Worm (Caenorhabditis elegans) whole organism, mixed stage, embryonic: ENCODE measurements around the gene K10C2.6.
A peak's percentile ranks its signal among the peaks of the same experiment; 100 is the strongest.

Experiments used
- M03D4.4 ChIP-seq: sonication (generic microtip); optimal IDR thresholded peaks from 2 replicates; lab custom pipeline; 2017; ENCODE audit warnings: mild to moderate bottlenecking, missing genetic modification characterization, missing compliant biosample characterization
- bed-3 ChIP-seq: fragments of 200-800 bp; sonication (Bioruptor generic); optimal IDR thresholded peaks from 3 replicates; lab custom pipeline; 2018; ENCODE audit warnings: mild to moderate bottlenecking, missing genetic modification characterization, moderate library complexity, missing compliant biosample characterization
- blmp-1 ChIP-seq: fragments of 150-350 bp; optimal IDR thresholded peaks from 2 replicates; lab custom pipeline; 2014; ENCODE audit warnings: missing biosample characterization, missing genetic modification characterization
- ceh-39 ChIP-seq: fragments of 150-350 bp; optimal IDR thresholded peaks from 2 replicates; lab custom pipeline; 2014; ENCODE audit warnings: missing biosample characterization, missing genetic modification characterization
- ceh-43 ChIP-seq: fragments of 200-800 bp; sonication (Bioruptor generic); optimal IDR thresholded peaks from 2 replicates; lab custom pipeline; 2018; ENCODE audit warnings: mild to moderate bottlenecking, missing genetic modification characterization, moderate library complexity, missing compliant biosample characterization
- ceh-83 ChIP-seq: fragments of 200-800 bp; sonication (Bioruptor generic); optimal IDR thresholded peaks from 2 replicates; lab custom pipeline; 2018; ENCODE audit warnings: mild to moderate bottlenecking, missing genetic modification characterization, missing compliant biosample characterization
- ces-1 ChIP-seq: fragments of 150-350 bp; optimal IDR thresholded peaks from 2 replicates; lab custom pipeline; 2014; ENCODE audit warnings: missing biosample characterization, missing genetic modification reagents, missing genetic modification characterization
- cnd-1 ChIP-seq: fragments of 200-800 bp; sonication (Bioruptor generic); optimal IDR thresholded peaks from 2 replicates; lab custom pipeline; 2018; ENCODE audit warnings: mild to moderate bottlenecking, missing genetic modification characterization, missing compliant biosample characterization
- drap-1 ChIP-seq: fragments of 200-800 bp; sonication (Bioruptor generic); optimal IDR thresholded peaks from 3 replicates; lab custom pipeline; 2018; ENCODE audit warnings: mild to moderate bottlenecking, missing genetic modification characterization, missing compliant biosample characterization
- elt-1 ChIP-seq: sonication (generic microtip); optimal IDR thresholded peaks from 2 replicates; lab custom pipeline; 2017; ENCODE audit warnings: missing genetic modification characterization, mild to moderate bottlenecking, missing compliant biosample characterization, antibody characterized with exemption, moderate library complexity, borderline replicate concordance; ENCODE audit not compliant: insufficient read depth
- elt-3 ChIP-seq: fragments of 150-350 bp; optimal IDR thresholded peaks from 2 replicates; lab custom pipeline; 2014; ENCODE audit warnings: missing biosample characterization, missing genetic modification characterization
- flh-1 ChIP-seq: fragments of 200-800 bp; sonication (Bioruptor generic); optimal IDR thresholded peaks from 2 replicates; lab custom pipeline; 2018; ENCODE audit warnings: mild to moderate bottlenecking, missing genetic modification characterization, moderate library complexity, missing compliant biosample characterization
- hlh-1 ChIP-seq: fragments of 150-350 bp; optimal IDR thresholded peaks from 2 replicates; lab custom pipeline; 2014; ENCODE audit warnings: missing biosample characterization, missing genetic modification reagents, missing genetic modification characterization
- lin-13 ChIP-seq: fragments of 150-350 bp; optimal IDR thresholded peaks from 2 replicates; lab custom pipeline; 2014; ENCODE audit warnings: missing biosample characterization, missing genetic modification characterization
- lin-32 ChIP-seq: fragments of 200-800 bp; sonication (Bioruptor generic); optimal IDR thresholded peaks from 2 replicates; lab custom pipeline; 2018; ENCODE audit warnings: mild to moderate bottlenecking, missing genetic modification characterization, missing compliant biosample characterization
- lsy-2 ChIP-seq: fragments of 150-350 bp; optimal IDR thresholded peaks from 2 replicates; lab custom pipeline; 2014; ENCODE audit warnings: missing biosample characterization, missing genetic modification characterization
- mab-5 ChIP-seq: fragments of 150-350 bp; optimal IDR thresholded peaks from 2 replicates; lab custom pipeline; 2014; ENCODE audit warnings: missing biosample characterization, missing genetic modification characterization
- mep-1 ChIP-seq: fragments of 150-350 bp; optimal IDR thresholded peaks from 2 replicates; lab custom pipeline; 2017; ENCODE audit warnings: missing biosample characterization, missing genetic modification reagents, missing genetic modification characterization, inconsistent platforms
- nhr-2 ChIP-seq: fragments of 150-350 bp; optimal IDR thresholded peaks from 2 replicates; lab custom pipeline; 2014; ENCODE audit warnings: missing biosample characterization, missing genetic modification characterization
- nhr-237 ChIP-seq: fragments of 150-350 bp; optimal IDR thresholded peaks from 2 replicates; lab custom pipeline; 2014; ENCODE audit warnings: missing biosample characterization, missing genetic modification characterization
- nhr-28 ChIP-seq: fragments of 150-350 bp; optimal IDR thresholded peaks from 2 replicates; lab custom pipeline; 2014; ENCODE audit warnings: missing biosample characterization, missing genetic modification characterization
- pha-4 ChIP-seq: fragments of 150-350 bp; optimal IDR thresholded peaks from 2 replicates; lab custom pipeline; 2018; ENCODE audit warnings: missing biosample characterization, missing genetic modification reagents, missing genetic modification characterization
- tbx-8 ChIP-seq: fragments of 200-800 bp; sonication (Bioruptor generic); optimal IDR thresholded peaks from 2 replicates; lab custom pipeline; 2018; ENCODE audit warnings: mild to moderate bottlenecking, missing genetic modification characterization, moderate library complexity, missing compliant biosample characterization
- unc-120 ChIP-seq: sonication (generic microtip); optimal IDR thresholded peaks from 2 replicates; lab custom pipeline; 2017; ENCODE audit warnings: missing genetic modification characterization, missing compliant biosample characterization; ENCODE audit not compliant: poor library complexity, severe bottlenecking
- unc-62 ChIP-seq: fragments of 150-350 bp; optimal IDR thresholded peaks from 2 replicates; lab custom pipeline; 2014; ENCODE audit warnings: missing biosample characterization, missing genetic modification reagents, missing genetic modification characterization
- zip-8 ChIP-seq: fragments of 150-350 bp; optimal IDR thresholded peaks from 2 replicates; lab custom pipeline; 2014; ENCODE audit warnings: missing biosample characterization, missing genetic modification characterization
- ztf-11 ChIP-seq: fragments of 150-350 bp; optimal IDR thresholded peaks from 2 replicates; lab custom pipeline; 2014; ENCODE audit warnings: missing biosample characterization, missing genetic modification characterization

The K10C2.6 gene

DNA sequence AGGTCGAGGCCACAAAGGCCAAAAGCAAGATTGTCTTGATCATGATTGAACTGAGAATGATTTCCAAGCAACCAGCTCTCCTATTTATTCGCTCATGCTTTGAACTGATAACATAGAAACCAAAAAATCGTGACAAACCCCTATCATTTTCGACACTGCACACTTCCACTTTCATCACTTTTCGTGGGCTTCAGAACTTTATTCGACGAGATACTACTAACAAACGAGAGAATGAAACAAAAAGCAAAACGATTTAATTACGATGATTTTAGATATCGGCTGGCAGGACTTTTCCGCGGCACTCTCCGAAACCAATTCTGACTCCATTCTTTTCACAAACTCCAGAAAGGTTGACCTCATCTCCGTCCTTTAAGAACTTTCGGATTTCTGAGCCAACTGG is 4.7 kb upstream of the K10C2.6 start, which contains the start of gene asp-14:
Gene asp-14, minus strand, starts transcription at position 101 of the 400 bp plus-strand sequence.
- TF ChIP-seq ztf-11 (tag; lab: Kevin White, UChicago) (no peak), nhr-237 (tag; lab: Kevin White, UChicago) (no peak), unc-120 (no peak), ceh-39 (no peak), ceh-43 (no peak), mab-5 (tag; lab: Kevin White, UChicago) (no peak)

ce11 chrX:6448866-6449400 is 2.3 kb upstream of the K10C2.6 start, which contains the start of gene fah-1:
TSS of gene fah-1 (minus strand) at chrX:6448916.
- TF ChIP-seq nhr-2 (tag; lab: Kevin White, UChicago): peak; percentile 56
- TF ChIP-seq elt-3: peak; percentile 69
- no peak for TF ChIP-seq bed-3
- peak; percentile 30 for TF ChIP-seq unc-62
- no peak for TF ChIP-seq ceh-83 (GFP tag; lab: Kevin White, UChicago)

DNA sequence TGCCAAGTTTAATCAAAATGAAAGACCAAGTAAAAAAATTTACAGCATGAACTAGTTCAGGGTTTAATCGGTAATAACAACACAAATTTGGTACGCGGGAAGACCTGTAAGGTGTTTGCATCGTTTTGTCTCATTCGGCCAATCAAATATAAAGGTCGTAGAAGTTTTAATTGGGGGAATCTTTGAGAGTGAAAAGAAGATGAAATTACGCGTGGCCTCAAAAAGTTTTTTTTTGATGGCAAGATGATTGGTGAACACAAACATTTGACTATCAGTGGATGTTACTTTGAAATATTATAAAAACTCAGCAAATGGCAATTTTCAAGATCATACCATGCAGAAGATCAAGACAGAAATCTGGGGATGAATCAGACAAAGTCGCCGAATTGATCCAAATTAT is 3.9 kb downstream of the K10C2.6 start, which contains the start of gene nas-33:
Gene nas-33, minus strand, starts transcription at position 101 of the 400 bp plus-strand sequence.
- no peak for TF ChIP-seq ces-1
- TF ChIP-seq ztf-11 (tag; lab: Kevin White, UChicago): no peak
- TF ChIP-seq mab-5 (tag; lab: Kevin White, UChicago): no peak
- no peak for TF ChIP-seq bed-3
- TF ChIP-seq zip-8 (tag; lab: Kevin White, UChicago): no peak
- no peak for TF ChIP-seq tbx-8 (GFP tag; lab: Kevin White, UChicago)

- no peak for TF ChIP-seq unc-120
- TF ChIP-seq hlh-1 (tag; lab: Kevin White, UChicago): no peak
- no peak for TF ChIP-seq tbx-8 (GFP tag; lab: Kevin White, UChicago)
- TF ChIP-seq ceh-39: no peak
- no peak for TF ChIP-seq ztf-11 (tag; lab: Kevin White, UChicago)
- no peak for TF ChIP-seq lsy-2 (tag; lab: Kevin White, UChicago)
- no peak for TF ChIP-seq drap-1 (GFP tag; lab: Kevin White, UChicago)
- no peak for TF ChIP-seq flh-1
- TF ChIP-seq M03D4.4 (tag; lab: Kevin White, UChicago): no peak
- TF ChIP-seq nhr-237 (tag; lab: Kevin White, UChicago): no peak
- TF ChIP-seq ceh-83 (GFP tag; lab: Kevin White, UChicago): no peak
Observed at ce11 chrX:6456567-6456966, 5.3 kb downstream of the K10C2.6 start, which contains the start of gene pept-1. TSS of gene pept-1 (plus strand) at chrX:6456872.

DNA sequence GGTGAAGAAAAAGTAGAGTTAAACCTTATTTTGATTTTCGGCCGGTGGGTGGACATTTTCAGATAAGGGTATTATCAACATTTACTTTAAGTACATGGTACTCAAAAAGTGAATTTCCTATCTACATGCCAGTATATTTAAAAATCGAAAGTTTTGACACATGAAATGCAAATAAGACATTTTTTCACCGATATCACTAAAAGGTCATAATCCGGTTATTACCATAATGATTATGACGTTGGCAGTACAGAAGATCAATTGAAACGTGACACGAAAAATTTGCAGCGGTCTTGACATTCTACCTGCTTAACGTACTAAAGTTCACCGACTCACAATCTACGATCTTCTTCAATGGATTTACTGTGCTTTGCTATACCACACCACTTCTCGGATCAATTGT is 6.8 kb downstream of the K10C2.6 start:
- no peak for TF ChIP-seq ceh-43
- no peak for TF ChIP-seq mep-1 (tag; lab: Kevin White, UChicago)
- no peak for TF ChIP-seq lin-13 (tag; lab: Kevin White, UChicago)
- no peak for TF ChIP-seq ceh-39
- TF ChIP-seq nhr-28 (tag; lab: Kevin White, UChicago): no peak
- TF ChIP-seq pha-4 (tag; lab: Kevin White, UChicago): no peak
- no peak for TF ChIP-seq lin-32 (GFP tag; lab: Kevin White, UChicago)
- TF ChIP-seq ceh-83 (GFP tag; lab: Kevin White, UChicago): no peak

ce11 chrX:6458467-6458866 is 7.2 kb downstream of the K10C2.6 start:
- TF ChIP-seq nhr-237 (tag; lab: Kevin White, UChicago) (no peak), ces-1 (no peak), ceh-43 (no peak), elt-1 (tag; lab: Kevin White, UChicago) (no peak), cnd-1 (no peak), lsy-2 (tag; lab: Kevin White, UChicago) (no peak), blmp-1 (no peak)
- TF ChIP-seq, all 35 proteins: peak for 0

- TF ChIP-seq ceh-39: no peak
Observed at ce11 chrX:6460123-6460522, 8.9 kb downstream of the K10C2.6 start.
